Fruit fly (Drosophila melanogaster) whole organism, embryonic: Measurements from ENCODE around the gene CG31832.

Experiments
- ATbp ChIP-seq: fragments of 200-800 bp; sonication (Bioruptor generic); optimal IDR thresholded peaks from 2 replicates; lab custom pipeline; 2017; ENCODE audit warnings: missing biosample characterization, mild to moderate bottlenecking, missing genetic modification characterization, missing genetic modification reagents
- Aef1 ChIP-seq: fragments of 200-800 bp; sonication (Bioruptor generic); IDR thresholded peaks from 3 replicates; pipeline ENCODE4 v1.3.6; 2022; ENCODE audit warnings: missing biosample characterization, missing genetic modification characterization
- Blimp-1 ChIP-seq: fragments of 200-800 bp; sonication (Bioruptor generic); optimal IDR thresholded peaks from 3 replicates; lab custom pipeline; 2018; ENCODE audit warnings: missing biosample characterization, missing genetic modification characterization, mild to moderate bottlenecking, moderate library complexity, missing genetic modification reagents
- CG10654 ChIP-seq: fragments of 200-800 bp; sonication (Bioruptor generic); optimal IDR thresholded peaks from 2 replicates; lab custom pipeline; 2016; ENCODE audit warnings: missing biosample characterization, missing genetic modification characterization
- CG11398 ChIP-seq: fragments of 200-800 bp; sonication (Bioruptor generic); optimal IDR thresholded peaks from 2 replicates; lab custom pipeline; 2016; ENCODE audit warnings: missing biosample characterization, missing genetic modification characterization
- CG11695 ChIP-seq: fragments of 200-800 bp; sonication (Bioruptor generic); IDR thresholded peaks from 3 replicates; pipeline ENCODE4 v1.3.6; 2022; ENCODE audit warnings: missing biosample characterization, missing genetic modification characterization
- CG12071 ChIP-seq: fragments of 200-800 bp; sonication (Bioruptor generic); optimal IDR thresholded peaks from 3 replicates; lab custom pipeline; 2018; ENCODE audit warnings: missing biosample characterization, mild to moderate bottlenecking, missing genetic modification characterization
- CG15479 ChIP-seq: fragments of 200-800 bp; sonication (Bioruptor generic); optimal IDR thresholded peaks from 3 replicates; lab custom pipeline; 2019; ENCODE audit warnings: missing biosample characterization, mild to moderate bottlenecking, missing genetic modification characterization, moderate library complexity
- CG1647 ChIP-seq: fragments of 200-800 bp; sonication (Bioruptor generic); optimal IDR thresholded peaks from 3 replicates; lab custom pipeline; 2016; ENCODE audit warnings: missing biosample characterization, missing genetic modification characterization
- CG1792 ChIP-seq: fragments of 200-800 bp; sonication (Bioruptor generic); optimal IDR thresholded peaks from 2 replicates; lab custom pipeline; 2016; ENCODE audit warnings: missing biosample characterization, missing genetic modification characterization
- CG18599 ChIP-seq: fragments of 200-800 bp; sonication (Bioruptor generic); optimal IDR thresholded peaks from 3 replicates; lab custom pipeline; 2017; ENCODE audit warnings: missing biosample characterization, missing genetic modification characterization, mild to moderate bottlenecking, moderate library complexity, missing genetic modification reagents
- CG34376 ChIP-seq: fragments of 200-800 bp; sonication (Bioruptor generic); optimal IDR thresholded peaks from 2 replicates; lab custom pipeline; 2018; ENCODE audit warnings: missing biosample characterization, mild to moderate bottlenecking, missing genetic modification characterization
- CG4707 ChIP-seq: fragments of 200-800 bp; sonication (Bioruptor generic); optimal IDR thresholded peaks from 2 replicates; lab custom pipeline; 2018; ENCODE audit warnings: missing biosample characterization, mild to moderate bottlenecking, missing genetic modification characterization, moderate library complexity
- CG4730 ChIP-seq: fragments of 200-800 bp; sonication (Bioruptor generic); IDR thresholded peaks from 2 replicates; pipeline ENCODE4 v1.3.6; 2022; ENCODE audit warnings: missing biosample characterization, missing genetic modification characterization
- CG5953 ChIP-seq: fragments of 200-800 bp; sonication (Bioruptor generic); IDR thresholded peaks from 2 replicates; pipeline ENCODE4 v1.3.6; 2022; ENCODE audit warnings: missing biosample characterization, missing genetic modification characterization
- CG7786 ChIP-seq: fragments of 200-800 bp; sonication (Bioruptor generic); optimal IDR thresholded peaks from 2 replicates; lab custom pipeline; 2016; ENCODE audit warnings: missing biosample characterization, missing genetic modification characterization
- Camta ChIP-seq: fragments of 200-800 bp; sonication (Bioruptor generic); optimal IDR thresholded peaks from 2 replicates; lab custom pipeline; 2016; ENCODE audit warnings: missing biosample characterization, missing genetic modification characterization
- CrebB ChIP-seq: fragments of 200-800 bp; sonication (Bioruptor generic); optimal IDR thresholded peaks from 3 replicates; lab custom pipeline; 2018; ENCODE audit warnings: missing biosample characterization, mild to moderate bottlenecking, missing genetic modification characterization
- Dbx ChIP-seq: fragments of 200-800 bp; sonication (Bioruptor generic); IDR thresholded peaks from 3 replicates; pipeline ENCODE4 v1.3.6; 2022; ENCODE audit warnings: missing biosample characterization, missing genetic modification characterization
- Doc3 ChIP-seq: fragments of 200-800 bp; sonication (Bioruptor generic); IDR thresholded peaks from 3 replicates; pipeline ENCODE4 v1.3.6; 2022; ENCODE audit warnings: missing biosample characterization, missing genetic modification characterization; ENCODE audit not compliant: partially characterized antibody
- Fer1 ChIP-seq: fragments of 200-800 bp; sonication (Bioruptor generic); optimal IDR thresholded peaks from 2 replicates; lab custom pipeline; 2017; ENCODE audit warnings: missing biosample characterization, mild to moderate bottlenecking, missing genetic modification characterization
- HLH4C ChIP-seq: fragments of 200-800 bp; sonication (Bioruptor generic); IDR thresholded peaks from 3 replicates; pipeline ENCODE4 v1.3.6; 2022; ENCODE audit warnings: missing biosample characterization, missing genetic modification characterization; ENCODE audit not compliant: partially characterized antibody
- Hr39 ChIP-seq: fragments of >200 bp; optimal IDR thresholded peaks from 2 replicates; lab custom pipeline; 2017
- MESR4 ChIP-seq: fragments of 200-800 bp; sonication (Bioruptor generic); optimal IDR thresholded peaks from 2 replicates; lab custom pipeline; 2018; ENCODE audit warnings: missing biosample characterization, mild to moderate bottlenecking, missing genetic modification characterization, moderate library complexity
- Myb ChIP-seq: fragments of 200-800 bp; sonication (Bioruptor generic); optimal IDR thresholded peaks from 2 replicates; lab custom pipeline; 2016; ENCODE audit warnings: missing biosample characterization, missing genetic modification characterization
- NFAT ChIP-seq: fragments of 200-800 bp; sonication (Bioruptor generic); IDR thresholded peaks from 2 replicates; pipeline ENCODE4 v1.3.6; 2022; ENCODE audit warnings: missing biosample characterization, missing genetic modification characterization
- Ptx1 ChIP-seq: fragments of 200-800 bp; sonication (Bioruptor generic); IDR thresholded peaks from 2 replicates; pipeline ENCODE4 v1.3.6; 2022; ENCODE audit warnings: missing biosample characterization, missing genetic modification characterization
- Rfx ChIP-seq: fragments of 200-800 bp; sonication (Bioruptor generic); IDR thresholded peaks from 2 replicates; pipeline ENCODE4 v1.3.6; 2022; ENCODE audit warnings: missing biosample characterization, missing genetic modification characterization
- Sry-β ChIP-seq: fragments of 200-800 bp; sonication (Bioruptor generic); optimal IDR thresholded peaks from 2 replicates; lab custom pipeline; 2018; ENCODE audit warnings: missing biosample characterization, mild to moderate bottlenecking, missing genetic modification characterization, moderate library complexity
- YL-1 ChIP-seq: fragments of 200-800 bp; sonication (Bioruptor generic); optimal IDR thresholded peaks from 3 replicates; lab custom pipeline; 2017; ENCODE audit warnings: missing biosample characterization, mild to moderate bottlenecking, missing genetic modification characterization
- aop ChIP-seq: fragments of 200-800 bp; sonication (Bioruptor generic); IDR thresholded peaks from 2 replicates; pipeline ENCODE4 v1.3.6; 2022; ENCODE audit warnings: missing biosample characterization, missing genetic modification characterization
- ap ChIP-seq: fragments of 200-800 bp; sonication (Bioruptor generic); IDR thresholded peaks from 2 replicates; pipeline ENCODE4 v1.3.6; 2022; ENCODE audit warnings: missing biosample characterization, missing genetic modification characterization
- ato ChIP-seq: fragments of 200-800 bp; sonication (Bioruptor generic); IDR thresholded peaks from 2 replicates; pipeline ENCODE4 v1.3.6; 2022; ENCODE audit warnings: missing biosample characterization, missing genetic modification characterization; ENCODE audit not compliant: partially characterized antibody
- bowl ChIP-seq: fragments of 200-800 bp; sonication (Bioruptor generic); IDR thresholded peaks from 2 replicates; pipeline ENCODE4 v1.3.6; 2022; ENCODE audit warnings: missing biosample characterization, missing genetic modification characterization
- cad ChIP-seq: fragments of >200 bp; optimal IDR thresholded peaks from 2 replicates; lab custom pipeline; 2017; ENCODE audit warnings: missing biosample characterization, missing genetic modification characterization
- ci ChIP-seq: fragments of 200-800 bp; sonication (Bioruptor generic); IDR thresholded peaks from 3 replicates; pipeline ENCODE4 v1.3.6; 2022; ENCODE audit warnings: missing biosample characterization, missing genetic modification characterization
- jigr1 ChIP-seq: fragments of 200-800 bp; sonication (Bioruptor generic); IDR thresholded peaks from 3 replicates; pipeline ENCODE4 v1.3.6; 2022; ENCODE audit warnings: missing biosample characterization, missing genetic modification characterization
- jumu ChIP-seq: fragments of 200-800 bp; sonication (Bioruptor generic); optimal IDR thresholded peaks from 3 replicates; lab custom pipeline; 2016; ENCODE audit warnings: missing biosample characterization, missing genetic modification characterization
- ken ChIP-seq: fragments of 200-800 bp; sonication (Bioruptor generic); IDR thresholded peaks from 3 replicates; pipeline ENCODE4 v1.3.6; 2022; ENCODE audit warnings: missing biosample characterization, missing genetic modification characterization
- lab ChIP-seq: fragments of 200-800 bp; sonication (Bioruptor generic); optimal IDR thresholded peaks from 3 replicates; lab custom pipeline; 2017; ENCODE audit warnings: missing biosample characterization, missing genetic modification characterization, mild to moderate bottlenecking, moderate library complexity, missing genetic modification reagents
- lmd ChIP-seq: fragments of 200-800 bp; sonication (Bioruptor generic); IDR thresholded peaks from 2 replicates; pipeline ENCODE4 v1.3.6; 2022; ENCODE audit warnings: missing biosample characterization, missing genetic modification characterization
- p53 ChIP-seq: fragments of 200-800 bp; sonication (Bioruptor generic); optimal IDR thresholded peaks from 2 replicates; lab custom pipeline; 2016; ENCODE audit warnings: missing biosample characterization, missing genetic modification characterization
- row ChIP-seq: fragments of 200-800 bp; sonication (Bioruptor generic); IDR thresholded peaks from 3 replicates; pipeline ENCODE4 v1.3.6; 2022; ENCODE audit warnings: missing biosample characterization, missing genetic modification characterization
- sc ChIP-seq, 3 experiments: fragments of >200 bp in 2 of 3; fragments of 200-800 bp in 1 of 3; sonication (Bioruptor generic) in 1 of 3; optimal IDR thresholded peaks; 2 replicates in 2 of 3; 3 replicates in 1 of 3; lab custom pipeline; 2017; ENCODE audit warnings: mild to moderate bottlenecking in 1 of 3, missing biosample characterization in 1 of 3, missing genetic modification characterization in 1 of 3, missing genetic modification reagents in 1 of 3
- sens ChIP-seq: fragments of 200-800 bp; sonication (Bioruptor generic); peaks from one replicate; lab custom pipeline; 2016; ENCODE audit warnings: missing biosample characterization, missing genetic modification characterization
- slbo ChIP-seq: fragments of 200-800 bp; sonication (Bioruptor generic); IDR thresholded peaks from 2 replicates; pipeline ENCODE4 v1.3.6; 2022; ENCODE audit warnings: missing biosample characterization, missing genetic modification characterization
- slou ChIP-seq: fragments of 200-800 bp; sonication (Bioruptor generic); optimal IDR thresholded peaks from 3 replicates; lab custom pipeline; 2016; ENCODE audit warnings: missing biosample characterization, missing genetic modification characterization
- so ChIP-seq: fragments of 200-800 bp; sonication (Bioruptor generic); IDR thresholded peaks from 3 replicates; pipeline ENCODE4 v1.3.6; 2022; ENCODE audit warnings: missing biosample characterization, missing genetic modification characterization
- tap ChIP-seq: fragments of 200-800 bp; optimal IDR thresholded peaks from 3 replicates; lab custom pipeline; 2019; ENCODE audit warnings: missing biosample characterization, mild to moderate bottlenecking, missing genetic modification characterization, moderate library complexity
- tx ChIP-seq: fragments of 200-800 bp; sonication (Bioruptor generic); optimal IDR thresholded peaks from 2 replicates; lab custom pipeline; 2016; ENCODE audit warnings: missing biosample characterization, missing genetic modification characterization
- vfl ChIP-seq: fragments of 200-800 bp; sonication (Bioruptor generic); optimal IDR thresholded peaks from 2 replicates; lab custom pipeline; 2016; ENCODE audit warnings: missing biosample characterization, missing genetic modification characterization
- z ChIP-seq: fragments of 200-800 bp; sonication (Bioruptor generic); IDR thresholded peaks from 3 replicates; pipeline ENCODE4 v1.3.6; 2022; ENCODE audit warnings: missing biosample characterization, missing genetic modification characterization

The CG31832 gene

DNA sequence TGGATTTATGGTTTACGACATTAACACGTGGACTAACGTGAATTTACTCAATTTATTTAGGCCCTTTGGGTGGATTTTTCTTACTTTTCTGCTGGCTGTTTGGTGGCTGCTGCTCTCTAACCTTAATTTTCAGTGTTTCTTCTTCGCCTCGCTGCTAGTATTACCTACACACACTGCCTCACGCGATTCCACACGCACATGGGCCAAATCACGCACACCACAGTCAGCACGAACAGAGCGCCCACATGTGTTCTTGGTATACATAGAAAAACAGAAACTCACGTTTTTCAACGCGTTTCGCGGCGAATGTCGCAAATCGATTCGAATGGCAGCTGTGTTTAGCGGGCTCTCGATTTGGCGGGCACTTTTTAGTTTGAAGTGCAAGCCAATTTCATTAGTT is 36.3 kb upstream of the CG31832 start (continued):
- no peak for TF ChIP-seq CG4707 (GFP tag; lab: Kevin White, UChicago)
- TF ChIP-seq CG12071 (GFP tag; lab: Kevin White, UChicago): no peak
- no peak for TF ChIP-seq CG11398 (GFP tag; lab: Kevin White, UChicago)
- TF ChIP-seq sc (optimal IDR thresholded peaks at IDR 0.05; lab: Kevin White, UChicago): no peak
- no peak for TF ChIP-seq sc (GFP tag; optimal IDR thresholded peaks at IDR 0.05; lab: Kevin White, UChicago)
- no peak for TF ChIP-seq CG1647 (GFP tag; lab: Kevin White, UChicago)
- TF ChIP-seq z (GFP tag; lab: Robert Waterston, UW): no peak
- peak; percentile 25 for TF ChIP-seq Camta (GFP tag; lab: Kevin White, UChicago)
- no peak for TF ChIP-seq NFAT (GFP tag; lab: Robert Waterston, UW)
- TF ChIP-seq cad: no peak
- no peak for TF ChIP-seq Hr39 (lab: Kevin White, UChicago)
- TF ChIP-seq p53 (GFP tag; lab: Kevin White, UChicago): no peak
- TF ChIP-seq Sry-β (GFP tag; lab: Kevin White, UChicago): peak; percentile 9
- TF ChIP-seq HLH4C (GFP tag; lab: Robert Waterston, UW): peak; percentile 60; the same call in 2 of the 3 replicates
- peak; percentile 72 for TF ChIP-seq ci (GFP tag; lab: Robert Waterston, UW)
- TF ChIP-seq CG34376 (GFP tag; lab: Kevin White, UChicago): no peak
- TF ChIP-seq aop (GFP tag; lab: Robert Waterston, UW): no peak
- TF ChIP-seq Blimp-1 (GFP tag; lab: Kevin White, UChicago): no peak
- TF ChIP-seq jigr1 (GFP tag; lab: Robert Waterston, UW): no peak
- TF ChIP-seq vfl: no peak
- peak; percentile 76 for TF ChIP-seq Doc3 (GFP tag; lab: Robert Waterston, UW)
- peak; percentile 78 for TF ChIP-seq ato
- no peak for TF ChIP-seq ap (GFP tag; lab: Robert Waterston, UW)
- TF ChIP-seq MESR4 (GFP tag; lab: Kevin White, UChicago): peak; percentile 95
- no peak; the same call in 1 of the 2 replicates for TF ChIP-seq lmd (GFP tag; lab: Robert Waterston, UW)
- no peak for TF ChIP-seq CG15479 (GFP tag; lab: Kevin White, UChicago)
- peak; percentile 75 for TF ChIP-seq row
- no peak for TF ChIP-seq ATbp (GFP tag; lab: Kevin White, UChicago)
- TF ChIP-seq so (GFP tag; lab: Robert Waterston, UW): peak; percentile 56; the same call in 2 of the 3 replicates
- no peak for TF ChIP-seq bowl
- TF ChIP-seq tx: peak; percentile 38
- TF ChIP-seq YL-1 (GFP tag; lab: Kevin White, UChicago): peak; percentile 99
- TF ChIP-seq tap (tag; lab: Kevin White, UChicago): peak; percentile 29
- peak; percentile 66 for TF ChIP-seq sens (GFP tag; lab: Kevin White, UChicago)
- no peak for TF ChIP-seq CG7786 (GFP tag; lab: Kevin White, UChicago)
- TF ChIP-seq Aef1 (GFP tag; lab: Robert Waterston, UW): no peak
- peak; percentile 76 for TF ChIP-seq lab (GFP tag; lab: Kevin White, UChicago)
- TF ChIP-seq ken (GFP tag; lab: Robert Waterston, UW): no peak
- peak; percentile 37 for TF ChIP-seq CG10654 (GFP tag; lab: Kevin White, UChicago)
- TF ChIP-seq CrebB (tag; lab: Kevin White, UChicago): peak; percentile 53
- peak; percentile 27 for TF ChIP-seq Myb
- peak; percentile 38; the same call in 1 of the 2 replicates for TF ChIP-seq slbo (GFP tag; lab: Robert Waterston, UW)
- no peak for TF ChIP-seq Ptx1 (GFP tag; lab: Robert Waterston, UW)
- no peak for TF ChIP-seq slou (GFP tag; lab: Kevin White, UChicago)
- peak; percentile 76 for TF ChIP-seq Fer1 (GFP tag; lab: Kevin White, UChicago)
- peak; percentile 60 for TF ChIP-seq jumu (GFP tag; lab: Kevin White, UChicago)
- TF ChIP-seq Rfx (GFP tag; lab: Robert Waterston, UW): peak; percentile 75
- no peak for TF ChIP-seq CG5953
- TF ChIP-seq CG1792: peak; percentile 25
- peak; percentile 97 for TF ChIP-seq CG4730 (GFP tag; lab: Robert Waterston, UW)
- no peak for TF ChIP-seq CG11695 (GFP tag; lab: Robert Waterston, UW)
- peak; percentile 64; the same call in 2 of the 3 replicates for TF ChIP-seq Dbx
- TF ChIP-seq CG18599 (GFP tag; lab: Kevin White, UChicago): peak; percentile 58
